Worm (Caenorhabditis elegans) whole organism, L2 larva: ENCODE measurements around the gene grd-11.

ENCODE experiments used
- alr-1 ChIP-seq: fragments of 150-350 bp; optimal IDR thresholded peaks from 2 replicates; lab custom pipeline; 2014; ENCODE audit warnings: missing biosample characterization, missing genetic modification characterization
- egl-27 ChIP-seq: sonication (generic microtip); optimal IDR thresholded peaks from 3 replicates; lab custom pipeline; 2017; ENCODE audit warnings: missing biosample characterization, missing genetic modification reagents, missing genetic modification characterization
- lin-39 ChIP-seq: fragments of 150-350 bp; optimal IDR thresholded peaks from 2 replicates; lab custom pipeline; 2014; ENCODE audit warnings: missing biosample characterization, missing genetic modification reagents, missing genetic modification characterization
- mab-5 ChIP-seq: fragments of 150-350 bp; optimal IDR thresholded peaks from 2 replicates; lab custom pipeline; 2014; ENCODE audit warnings: missing biosample characterization, missing genetic modification characterization
- sem-4 ChIP-seq: fragments of 150-350 bp; optimal IDR thresholded peaks from 2 replicates; lab custom pipeline; 2014; ENCODE audit warnings: missing biosample characterization, missing genetic modification reagents, missing genetic modification characterization
- snpc-4 ChIP-seq: fragments of 150-350 bp; optimal IDR thresholded peaks from 2 replicates; lab custom pipeline; 2014; ENCODE audit warnings: missing biosample characterization, missing genetic modification characterization

ce11 chrV:20411659-20412058 is 55.1 kb downstream of the grd-11 start, which contains the start of gene F53H2.3:
- TF ChIP-seq lin-39 (tag; lab: Kevin White, UChicago) = no peak
- TF ChIP-seq mab-5 (tag; lab: Kevin White, UChicago) = no peak
- no peak for TF ChIP-seq alr-1
- no peak for TF ChIP-seq snpc-4 (tag; lab: Kevin White, UChicago)
- no peak for TF ChIP-seq sem-4
- no peak for TF ChIP-seq egl-27
